Fruit fly (Drosophila melanogaster) whole organism, wandering third instar larva: ENCODE results near the gene Cyp4g15.

Experiments used
- Abd-B ChIP-seq: fragments of >200 bp; optimal IDR thresholded peaks from 2 replicates; lab custom pipeline; 2017; ENCODE audit warnings: missing biosample characterization, missing genetic modification characterization
- CG32264 ChIP-seq: fragments of 200-800 bp; sonication (Bioruptor generic); optimal IDR thresholded peaks from 2 replicates; lab custom pipeline; 2016; ENCODE audit warnings: missing biosample characterization, missing genetic modification characterization
- CG9705 ChIP-seq: fragments of 200-800 bp; sonication (Bioruptor generic); optimal IDR thresholded peaks from 2 replicates; lab custom pipeline; 2018; ENCODE audit warnings: missing biosample characterization, mild to moderate bottlenecking, missing genetic modification characterization
- CrebA ChIP-seq: fragments of 200-800 bp; sonication (Bioruptor generic); optimal IDR thresholded peaks from 2 replicates; lab custom pipeline; 2016; ENCODE audit warnings: missing biosample characterization, mild to moderate bottlenecking, missing genetic modification characterization, borderline replicate concordance
- Dfd ChIP-seq: fragments of >200 bp; optimal IDR thresholded peaks from 2 replicates; lab custom pipeline; 2017; ENCODE audit warnings: missing biosample characterization, missing genetic modification characterization
- Dif ChIP-seq: fragments of 200-275, 200-300 bp; sonication (Bioruptor generic); optimal IDR thresholded peaks from 2 replicates; lab custom pipeline; 2018; ENCODE audit warnings: missing biosample characterization, missing genetic modification characterization; ENCODE audit not compliant: partially characterized antibody
- GATAd ChIP-seq: sonication (Bioruptor generic); optimal IDR thresholded peaks from 2 replicates; lab custom pipeline; 2016; ENCODE audit warnings: missing biosample characterization, missing genetic modification characterization
- HLH106 ChIP-seq: fragments of 200-800 bp; optimal IDR thresholded peaks from 3 replicates; lab custom pipeline; 2019; ENCODE audit warnings: missing biosample characterization, mild to moderate bottlenecking, missing genetic modification characterization, moderate library complexity
- Hr78 ChIP-seq: fragments of >200 bp; optimal IDR thresholded peaks from 2 replicates; lab custom pipeline; 2017; ENCODE audit warnings: missing biosample characterization, missing genetic modification characterization
- Hr83 ChIP-seq: fragments of 200-300 bp; sonication (Bioruptor generic); optimal IDR thresholded peaks from 2 replicates; lab custom pipeline; 2016; ENCODE audit warnings: missing biosample characterization, mild to moderate bottlenecking, missing genetic modification characterization, moderate library complexity; ENCODE audit not compliant: poor library complexity, severe bottlenecking
- Mio ChIP-seq: sonication (Bioruptor generic); optimal IDR thresholded peaks from 2 replicates; lab custom pipeline; 2016; ENCODE audit warnings: missing biosample characterization, missing genetic modification characterization
- Myc ChIP-seq: fragments of >200 bp; optimal IDR thresholded peaks from 2 replicates; lab custom pipeline; 2017
- N ChIP-seq: fragments of >200 bp; optimal IDR thresholded peaks from 2 replicates; lab custom pipeline; 2018; ENCODE audit warnings: missing biosample characterization, missing external identifiers, missing genetic modification characterization
- OdsH ChIP-seq: fragments of 200-800 bp; sonication (Bioruptor generic); optimal IDR thresholded peaks from 2 replicates; lab custom pipeline; 2016; ENCODE audit warnings: missing biosample characterization, mild to moderate bottlenecking, missing genetic modification characterization
- Rel ChIP-seq, 2 experiments: fragments of 200-800 bp; sonication (Bioruptor generic) in 1 of 2; optimal IDR thresholded peaks; 2 replicates in 1 of 2; 3 replicates in 1 of 2; lab custom pipeline; 2016 to 2019; ENCODE audit warnings: mild to moderate bottlenecking in 2 of 2, missing biosample characterization in 2 of 2, missing genetic modification characterization in 2 of 2, moderate library complexity in 1 of 2
- Sp1 ChIP-seq: fragments of 200-800 bp; sonication (Bioruptor generic); optimal IDR thresholded peaks from 3 replicates; lab custom pipeline; 2019; ENCODE audit warnings: missing biosample characterization, mild to moderate bottlenecking, missing genetic modification characterization, moderate library complexity
- br ChIP-seq: fragments of 200-800 bp; sonication (Bioruptor generic); optimal IDR thresholded peaks from 2 replicates; lab custom pipeline; 2016; ENCODE audit warnings: missing biosample characterization, missing genetic modification characterization
- brk ChIP-seq: fragments of 200-800 bp; sonication (Bioruptor generic); optimal IDR thresholded peaks from 2 replicates; lab custom pipeline; 2016; ENCODE audit warnings: missing biosample characterization, mild to moderate bottlenecking, missing genetic modification characterization
- dl ChIP-seq, 2 experiments: fragments of 175-275, 200-275 bp in 1 of 2; fragments of 200-275 bp in 1 of 2; sonication (Bioruptor generic); optimal IDR thresholded peaks; lab custom pipeline; 2018; ENCODE audit warnings: mild to moderate bottlenecking in 2 of 2, missing biosample characterization in 2 of 2, missing genetic modification characterization in 2 of 2, moderate library complexity in 2 of 2; ENCODE audit not compliant: partially characterized antibody in 2 of 2, insufficient read depth in 1 of 2
- dsf ChIP-seq: sonication (Bioruptor generic); optimal IDR thresholded peaks from 2 replicates; lab custom pipeline; 2016; ENCODE audit warnings: missing biosample characterization, missing genetic modification characterization, borderline replicate concordance
- ey ChIP-seq: fragments of 200-800 bp; sonication (Bioruptor generic); optimal IDR thresholded peaks from 2 replicates; lab custom pipeline; 2016; ENCODE audit warnings: missing biosample characterization, missing genetic modification characterization
- foxo ChIP-seq, 2 experiments: fragments of 200-800 bp; sonication (Bioruptor generic); optimal IDR thresholded peaks; 2 replicates in 1 of 2; 3 replicates in 1 of 2; lab custom pipeline; 2016 to 2017; ENCODE audit warnings: missing biosample characterization in 2 of 2, missing genetic modification characterization in 2 of 2
- fru ChIP-seq: fragments of 200-800 bp; sonication (Bioruptor generic); optimal IDR thresholded peaks from 3 replicates; lab custom pipeline; 2016; ENCODE audit warnings: missing biosample characterization, mild to moderate bottlenecking, missing genetic modification characterization
- h ChIP-seq: fragments of 200-800 bp; sonication (Bioruptor generic); optimal IDR thresholded peaks from 3 replicates; lab custom pipeline; 2016; ENCODE audit warnings: missing biosample characterization, mild to moderate bottlenecking, missing genetic modification characterization
- jim ChIP-seq: fragments of 175-275, 200-325 bp; sonication (Bioruptor generic); optimal IDR thresholded peaks from 2 replicates; lab custom pipeline; 2016; ENCODE audit warnings: missing biosample characterization, mild to moderate bottlenecking, missing genetic modification characterization
- lola ChIP-seq: fragments of >200 bp; optimal IDR thresholded peaks from 2 replicates; lab custom pipeline; 2017; ENCODE audit warnings: missing biosample characterization, missing genetic modification characterization
- pan ChIP-seq: fragments of >200 bp; optimal IDR thresholded peaks from 2 replicates; lab custom pipeline; 2017
- psq ChIP-seq: fragments of 200-800 bp; sonication (Bioruptor generic); optimal IDR thresholded peaks from 3 replicates; lab custom pipeline; 2017; ENCODE audit warnings: missing biosample characterization, mild to moderate bottlenecking, missing genetic modification characterization, moderate library complexity
- rgr ChIP-seq: fragments of 200-800 bp; sonication (Bioruptor generic); optimal IDR thresholded peaks from 3 replicates; lab custom pipeline; 2016; ENCODE audit warnings: missing biosample characterization, mild to moderate bottlenecking, missing genetic modification characterization
- sage ChIP-seq: fragments of 200-800 bp; sonication (Bioruptor generic); optimal IDR thresholded peaks from 2 replicates; lab custom pipeline; 2016; ENCODE audit warnings: missing biosample characterization, mild to moderate bottlenecking, missing genetic modification characterization
- sv ChIP-seq: fragments of 200-800 bp; sonication (Bioruptor generic); optimal IDR thresholded peaks from 3 replicates; lab custom pipeline; 2016; ENCODE audit warnings: missing biosample characterization, missing genetic modification characterization
- tai ChIP-seq: sonication (Bioruptor generic); optimal IDR thresholded peaks from 2 replicates; lab custom pipeline; 2016; ENCODE audit warnings: missing biosample characterization, missing genetic modification characterization
- woc ChIP-seq: sonication (Bioruptor generic); optimal IDR thresholded peaks from 2 replicates; lab custom pipeline; 2016; ENCODE audit warnings: missing biosample characterization, mild to moderate bottlenecking, missing genetic modification characterization

The Cyp4g15 gene

dm6 chrX:11457149-11457548 lies 19.7 kb upstream of the Cyp4g15 start:
- TF ChIP-seq Abd-B (GFP tag; lab: Kevin White, UChicago) (no peak), lola (GFP tag; lab: Kevin White, UChicago) (no peak), GATAd (GFP tag; lab: Kevin White, UChicago) (no peak), CrebA (GFP tag; lab: Kevin White, UChicago) (no peak), Rel (GFP tag; optimal IDR thresholded peaks at IDR 0.05; lab: Kevin White, UChicago) (no peak), Rel (tag; optimal IDR thresholded peaks at IDR 0.05; lab: Kevin White, UChicago) (no peak), Sp1 (GFP tag; lab: Kevin White, UChicago) (no peak), br (no peak), h (no peak), rgr (GFP tag; lab: Kevin White, UChicago) (no peak), Dif (GFP tag; lab: Kevin White, UChicago) (no peak), CG9705 (no peak), sage (GFP tag; lab: Kevin White, UChicago) (no peak), Hr78 (GFP tag; lab: Kevin White, UChicago) (no peak), sv (GFP tag; lab: Kevin White, UChicago) (no peak), jim (no peak)

- no peak for TF ChIP-seq tai
- TF ChIP-seq rgr (GFP tag; lab: Kevin White, UChicago) = no peak
- TF ChIP-seq dsf (GFP tag; lab: Kevin White, UChicago) = no peak
- TF ChIP-seq woc (GFP tag; lab: Kevin White, UChicago) = no peak
- no peak for TF ChIP-seq ey (GFP tag; lab: Kevin White, UChicago)
- TF ChIP-seq OdsH = no peak
- no peak for TF ChIP-seq sage (GFP tag; lab: Kevin White, UChicago)
- no peak for TF ChIP-seq brk (GFP tag; lab: Kevin White, UChicago)
- no peak for TF ChIP-seq jim
- TF ChIP-seq Rel (GFP tag; optimal IDR thresholded peaks at IDR 0.05; lab: Kevin White, UChicago) = no peak
- no peak for TF ChIP-seq Rel (tag; optimal IDR thresholded peaks at IDR 0.05; lab: Kevin White, UChicago)
- TF ChIP-seq Myc (lab: Kevin White, UChicago) = no peak
- TF ChIP-seq N = no peak
- TF ChIP-seq psq (GFP tag; lab: Kevin White, UChicago) = no peak
- TF ChIP-seq foxo (GFP tag; optimal IDR thresholded peaks at IDR 0.05; lab: Kevin White, UChicago) = no peak
- TF ChIP-seq CG32264 (GFP tag; lab: Kevin White, UChicago) = no peak
- no peak for TF ChIP-seq pan (lab: Kevin White, UChicago)
- no peak for TF ChIP-seq CrebA (GFP tag; lab: Kevin White, UChicago)
- no peak for TF ChIP-seq sv (GFP tag; lab: Kevin White, UChicago)
These were observed 17.7 kb upstream of the Cyp4g15 start, which contains the start of gene CG43155 for dm6 chrX:11458912-11459836. TSS of gene CG43155 (plus strand) at chrX:11459786.

dm6 chrX:11464047-11464446 lies 12.8 kb upstream of the Cyp4g15 start:
- TF ChIP-seq CG32264 (GFP tag; lab: Kevin White, UChicago) = no peak
- TF ChIP-seq fru (GFP tag; lab: Kevin White, UChicago) = no peak
- no peak for TF ChIP-seq dl (GFP tag; optimal IDR thresholded peaks at IDR 0.05; lab: Kevin White, UChicago; ENCODE audit: insufficient read depth in 1 of 2, partially characterized antibody in 2 of 2)
- no peak for TF ChIP-seq tai
- no peak for TF ChIP-seq h
- TF ChIP-seq HLH106 (tag; lab: Kevin White, UChicago) = no peak
- TF ChIP-seq Hr83 (GFP tag; lab: Kevin White, UChicago) = no peak
- no peak for TF ChIP-seq woc (GFP tag; lab: Kevin White, UChicago)
- TF ChIP-seq lola (GFP tag; lab: Kevin White, UChicago) = no peak

dm6 chrX:11466757-11467156 lies 10.1 kb upstream of the Cyp4g15 start:
- no peak for TF ChIP-seq Dif (GFP tag; lab: Kevin White, UChicago)
- TF ChIP-seq rgr (GFP tag; lab: Kevin White, UChicago) = no peak
- TF ChIP-seq Mio (GFP tag; lab: Kevin White, UChicago) = no peak
- TF ChIP-seq Myc (lab: Kevin White, UChicago) = no peak
- TF ChIP-seq sv (GFP tag; lab: Kevin White, UChicago) = no peak
- no peak for TF ChIP-seq jim
- TF ChIP-seq Dfd (GFP tag; lab: Kevin White, UChicago) = no peak
- TF ChIP-seq GATAd (GFP tag; lab: Kevin White, UChicago) = no peak
- no peak for TF ChIP-seq Hr83 (GFP tag; lab: Kevin White, UChicago)
- no peak for TF ChIP-seq Abd-B (GFP tag; lab: Kevin White, UChicago)
- TF ChIP-seq br = no peak
- TF ChIP-seq Rel (GFP tag; optimal IDR thresholded peaks at IDR 0.05; lab: Kevin White, UChicago) = no peak
- TF ChIP-seq Rel (tag; optimal IDR thresholded peaks at IDR 0.05; lab: Kevin White, UChicago) = no peak
- no peak for TF ChIP-seq brk (GFP tag; lab: Kevin White, UChicago)
- no peak for TF ChIP-seq CG9705
- TF ChIP-seq fru (GFP tag; lab: Kevin White, UChicago) = no peak
- TF ChIP-seq, all 38 proteins: peak for 0
